Worm (Caenorhabditis elegans): ENCODE data around the gene Y38E10A.17.

DNA sequence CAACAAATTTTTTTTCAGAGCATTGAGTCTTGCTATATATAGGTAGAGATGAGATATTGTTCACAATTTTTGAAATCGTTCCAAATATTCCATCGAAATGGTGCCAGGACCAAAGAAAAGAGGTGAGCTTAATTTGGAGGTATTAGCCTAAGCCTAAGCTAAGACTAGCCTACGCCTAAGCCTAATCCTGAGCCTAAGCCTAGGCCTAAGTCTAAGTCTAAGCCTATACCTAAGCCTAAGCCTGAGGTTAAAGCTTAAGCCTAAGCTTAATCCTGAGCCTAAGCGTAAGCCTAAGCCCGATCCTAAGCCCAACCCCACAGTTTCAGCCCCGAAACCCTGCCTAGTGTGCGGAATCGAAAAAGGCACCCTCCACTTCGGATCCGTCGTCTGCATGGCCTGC is 2.0 kb upstream of the Y38E10A.17 start, which contains the start of gene nhr-234:
- TF ChIP-seq egl-27 (tag; optimal IDR thresholded peaks at IDR 0.05): no peak
- no peak for TF ChIP-seq nhr-84 (tag; optimal IDR thresholded peaks at IDR 0.05)
- TF ChIP-seq tbx-2 (tag; optimal IDR thresholded peaks at IDR 0.05): no peak
- TF ChIP-seq nhr-11 (tag; optimal IDR thresholded peaks at IDR 0.05): no peak
- no peak for TF ChIP-seq ztf-4 (tag; optimal IDR thresholded peaks at IDR 0.05)
- no peak for TF ChIP-seq mdl-1 (tag; optimal IDR thresholded peaks at IDR 0.05)
- TF ChIP-seq unc-62 (GFP tag; optimal IDR thresholded peaks at IDR 0.05): no peak
- no peak for TF ChIP-seq ztf-11 (tag; optimal IDR thresholded peaks at IDR 0.05)
- no peak for TF ChIP-seq egl-13 (tag; optimal IDR thresholded peaks at IDR 0.05)
- TF ChIP-seq xbp-1 (tag; optimal IDR thresholded peaks at IDR 0.05): no peak
- no peak for TF ChIP-seq irx-1 (tag; optimal IDR thresholded peaks at IDR 0.05)
- no peak for TF ChIP-seq pqm-1 (tag; optimal IDR thresholded peaks at IDR 0.05)
- TF ChIP-seq unc-30 (tag; optimal IDR thresholded peaks at IDR 0.05): no peak
- no peak for TF ChIP-seq ceh-8 (GFP tag; optimal IDR thresholded peaks at IDR 0.05)
